Fruit fly (Drosophila melanogaster) whole organism, pupa: ENCODE data around the gene CG16717.
A peak's percentile ranks its signal among the peaks of the same experiment; 100 is the strongest.

Experiments
- CG12605 ChIP-seq: fragments of 200-800 bp; sonication (Bioruptor generic); IDR thresholded peaks from 2 replicates; pipeline ENCODE4 v1.3.6; 2022; ENCODE audit warnings: missing biosample characterization, missing genetic modification characterization
- CG13204 ChIP-seq: fragments of 200-800 bp; sonication (Bioruptor generic); optimal IDR thresholded peaks from 2 replicates; lab custom pipeline; 2018; ENCODE audit warnings: missing biosample characterization, mild to moderate bottlenecking, missing genetic modification characterization, moderate library complexity
- CG14655 ChIP-seq: fragments of 200-800 bp; sonication (Bioruptor generic); optimal IDR thresholded peaks from 3 replicates; lab custom pipeline; 2017; ENCODE audit warnings: mild to moderate bottlenecking, missing biosample characterization, missing genetic modification reagents, missing genetic modification characterization
- CG17806 ChIP-seq: fragments of 200-800 bp; sonication (Bioruptor generic); optimal IDR thresholded peaks from 2 replicates; lab custom pipeline; 2018; ENCODE audit warnings: missing biosample characterization, mild to moderate bottlenecking, missing genetic modification characterization, moderate library complexity
- CG34367 ChIP-seq: fragments of 200-800 bp; sonication (Bioruptor generic); optimal IDR thresholded peaks from 2 replicates; lab custom pipeline; 2018; ENCODE audit warnings: missing biosample characterization, mild to moderate bottlenecking, missing genetic modification characterization
- CG4496 ChIP-seq: fragments of 200-800 bp; sonication (Bioruptor generic); IDR thresholded peaks from 3 replicates; pipeline ENCODE4 v1.3.6; 2022; ENCODE audit warnings: missing biosample characterization, missing genetic modification characterization
- CG8159 ChIP-seq: fragments of 200-800 bp; sonication (Bioruptor generic); optimal IDR thresholded peaks from 3 replicates; lab custom pipeline; 2018; ENCODE audit warnings: missing biosample characterization, mild to moderate bottlenecking, missing genetic modification characterization, moderate library complexity
- CG9948 ChIP-seq: fragments of 200-800 bp; sonication (Bioruptor generic); optimal IDR thresholded peaks from 2 replicates; lab custom pipeline; 2018; ENCODE audit warnings: missing biosample characterization, mild to moderate bottlenecking, missing genetic modification characterization, moderate library complexity
- EcR ChIP-seq: fragments of 200-800 bp; sonication (Bioruptor generic); optimal IDR thresholded peaks from 3 replicates; lab custom pipeline; 2019; ENCODE audit warnings: missing biosample characterization, missing genetic modification characterization, mild to moderate bottlenecking, moderate library complexity, missing genetic modification reagents
- Ets98B ChIP-seq: fragments of 200-800 bp; sonication (Bioruptor generic); IDR thresholded peaks from 2 replicates; pipeline ENCODE4 v1.3.6; 2022; ENCODE audit warnings: missing biosample characterization, missing genetic modification characterization
- Pif1B ChIP-seq: fragments of 200-800 bp; sonication (Bioruptor generic); optimal IDR thresholded peaks from 3 replicates; lab custom pipeline; 2016; ENCODE audit warnings: missing biosample characterization, missing genetic modification characterization
- fd96Ca ChIP-seq: fragments of 200-800 bp; sonication (Bioruptor generic); IDR thresholded peaks from 3 replicates; pipeline ENCODE4 v1.3.6; 2022; ENCODE audit warnings: missing biosample characterization, missing genetic modification characterization
- rn ChIP-seq: fragments of 200-800 bp; sonication (Bioruptor generic); IDR thresholded peaks from 2 replicates; pipeline ENCODE4 v1.3.6; 2022; ENCODE audit warnings: missing biosample characterization, missing genetic modification characterization

- TF ChIP-seq Pif1B (GFP tag; lab: Kevin White, UChicago) (no peak), CG9948 (tag; lab: Kevin White, UChicago) (no peak), CG13204 (GFP tag; lab: Kevin White, UChicago) (no peak), fd96Ca (GFP tag; lab: Robert Waterston, UW) (no peak), CG17806 (tag; lab: Kevin White, UChicago) (no peak), Ets98B (GFP tag; lab: Robert Waterston, UW) (no peak; the same call in 1 of the 2 replicates), CG14655 (peak; percentile 26), EcR (GFP tag; lab: Kevin White, UChicago) (no peak), CG34367 (tag; lab: Kevin White, UChicago) (no peak), CG8159 (no peak), CG4496 (GFP tag; lab: Robert Waterston, UW) (peak; percentile 37; the same call in 1 of the 3 replicates), CG12605 (GFP tag; lab: Robert Waterston, UW) (0 out of 2 replicates have a peak, but pooled peaks have one; percentile 22), rn (GFP tag; lab: Robert Waterston, UW) (no peak)
Measured at dm6 chr3L:9690798-9691475, 11.9 kb downstream of the CG16717 start.
